Worm (Caenorhabditis elegans): ENCODE measurements around the gene cin-4.

The cin-4 gene

DNA sequence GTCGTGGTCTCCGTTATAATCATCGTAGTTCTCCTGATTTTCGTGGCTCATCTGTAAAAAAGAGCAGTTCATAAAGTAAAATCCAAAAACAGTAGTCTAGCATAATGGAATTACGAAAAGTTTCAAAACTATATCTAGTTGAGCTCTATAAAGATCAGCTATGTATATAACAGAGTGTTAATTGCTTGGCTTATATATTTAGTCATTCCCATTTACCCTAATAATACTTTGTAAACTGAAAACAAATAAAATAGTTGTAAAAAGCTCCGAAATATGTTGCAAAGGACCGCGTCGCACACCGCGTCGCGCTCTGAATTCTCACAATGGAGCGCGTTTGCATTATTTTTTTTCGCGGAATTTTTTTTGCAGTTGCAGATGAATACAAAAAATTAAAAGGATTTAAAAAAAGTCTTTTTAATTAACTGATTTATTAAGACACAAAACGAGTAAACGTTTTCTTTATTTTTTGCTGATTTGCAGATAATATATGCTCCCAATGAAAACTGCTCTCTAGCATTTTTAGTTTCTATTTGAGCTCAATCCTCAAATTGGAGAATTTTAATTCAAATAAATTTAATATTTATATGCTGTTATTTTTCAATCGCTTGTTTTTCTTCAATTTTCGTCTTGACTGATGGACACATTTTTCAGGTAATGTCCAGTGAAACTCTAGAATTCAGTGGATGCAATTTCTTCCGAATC, 12.1 kb downstream of the cin-4 start, which contains the start of the genes tcer-1 and ZK1127.5 (continued):
- TF ChIP-seq ces-1 (GFP tag; optimal IDR thresholded peaks at IDR 0.05): no peak
- TF ChIP-seq mab-9 (GFP tag; IDR thresholded peaks at IDR 0.05): no peak
- no peak for TF ChIP-seq egl-13 (tag; optimal IDR thresholded peaks at IDR 0.05)
- peak; percentile 57 for TF ChIP-seq blmp-1 (tag; optimal IDR thresholded peaks at IDR 0.05)
- no peak for TF ChIP-seq isw-1 (GFP tag; IDR thresholded peaks at IDR 0.05)
- peak; percentile 63 for TF ChIP-seq snu-23 (GFP tag; optimal IDR thresholded peaks at IDR 0.05)
- TF ChIP-seq lin-14 (GFP tag; optimal IDR thresholded peaks at IDR 0.05): peak; percentile 55
- no peak for TF ChIP-seq hpl-2 (GFP tag; optimal IDR thresholded peaks at IDR 0.05)
- TF ChIP-seq dpl-1 (GFP tag; optimal IDR thresholded peaks at IDR 0.05): peak; percentile 54 to 82 (median 59)
- peak; percentile 27 for TF ChIP-seq F16B12.6 (tag; optimal IDR thresholded peaks at IDR 0.05)
- no peak for TF ChIP-seq nhr-12 (tag; optimal IDR thresholded peaks at IDR 0.05)
- peak; percentile 60 to 83 for TF ChIP-seq lsy-2 (tag; optimal IDR thresholded peaks at IDR 0.05)

DNA sequence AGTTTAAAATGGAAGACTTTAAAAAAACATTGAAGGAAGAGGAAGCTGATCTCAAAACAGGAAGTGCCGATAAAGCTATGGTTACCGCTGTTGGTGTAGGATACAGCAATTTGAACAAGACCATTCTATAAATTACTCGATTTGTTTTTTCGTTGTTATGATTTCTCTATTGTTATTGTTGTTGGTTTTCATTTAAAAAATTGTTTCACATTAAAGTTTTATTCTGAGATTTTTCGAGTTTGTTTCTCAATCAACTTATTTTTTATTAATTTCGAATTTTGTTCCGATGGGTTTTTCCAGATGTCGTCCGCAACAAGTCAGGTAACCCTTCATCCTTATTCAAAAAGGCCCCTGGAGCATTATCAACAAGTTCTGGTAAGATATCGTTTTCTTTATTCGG, 13.7 kb downstream of the cin-4 start, which contains the start of gene ZK1127.12:
TSS of gene ZK1127.12 (plus strand) at position 301 of the 400 bp plus-strand sequence.
- TF ChIP-seq xbp-1 (tag; optimal IDR thresholded peaks at IDR 0.05) (no peak), fos-1 (tag; optimal IDR thresholded peaks at IDR 0.05) (no peak), sox-4 (tag; optimal IDR thresholded peaks at IDR 0.05) (no peak), ztf-11 (tag; optimal IDR thresholded peaks at IDR 0.05) (no peak), aha-1 (tag; optimal IDR thresholded peaks at IDR 0.05) (no peak), mab-9 (GFP tag; IDR thresholded peaks at IDR 0.05) (no peak), ztf-4 (tag; optimal IDR thresholded peaks at IDR 0.05) (no peak), fkh-10 (GFP tag; optimal IDR thresholded peaks at IDR 0.05) (no peak), nhr-90 (tag; optimal IDR thresholded peaks at IDR 0.05; ENCODE audit: poor library complexity) (no peak), lin-35 (GFP tag; optimal IDR thresholded peaks at IDR 0.05) (no peak), lin-14 (GFP tag; optimal IDR thresholded peaks at IDR 0.05) (no peak), snpc-4 (tag; optimal IDR thresholded peaks at IDR 0.05) (no peak), C16A3.4 (tag; optimal IDR thresholded peaks at IDR 0.05) (no peak), nhr-47 (tag; optimal IDR thresholded peaks at IDR 0.05) (no peak)

DNA sequence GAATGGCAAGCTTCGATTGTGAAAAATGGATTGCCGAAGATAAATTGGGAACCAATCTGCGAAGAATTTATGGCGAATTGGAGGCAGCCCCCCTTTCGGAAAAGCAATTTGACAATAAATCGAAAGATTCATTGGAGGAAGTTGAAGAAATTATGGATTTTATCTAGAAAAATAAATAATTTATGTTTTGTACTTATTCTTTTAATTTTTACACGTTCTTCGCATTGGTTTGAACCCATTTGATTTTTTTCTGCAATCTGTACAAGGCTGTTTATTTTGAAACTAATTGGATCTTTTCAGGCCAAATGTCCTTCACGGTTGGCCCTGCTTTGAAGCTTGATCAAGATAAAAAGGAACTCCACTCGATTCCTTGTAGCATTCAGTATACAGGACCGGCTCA, 14.9 kb downstream of the cin-4 start, which contains the start of gene ZK1127.13:
TSS of gene ZK1127.13 (plus strand) at position 301 of the 400 bp plus-strand sequence.
- TF ChIP-seq nhr-19 (GFP tag; conservative IDR thresholded peaks at IDR 0.05): no peak
- TF ChIP-seq grh-1 (GFP tag; IDR thresholded peaks at IDR 0.05): no peak
- TF ChIP-seq efl-1 (optimal IDR thresholded peaks at IDR 0.05): no peak
- peak in 1 of 2 experiments; percentile 67 for TF ChIP-seq efl-1 (GFP tag; optimal IDR thresholded peaks at IDR 0.05 in 1 of 2)

DNA sequence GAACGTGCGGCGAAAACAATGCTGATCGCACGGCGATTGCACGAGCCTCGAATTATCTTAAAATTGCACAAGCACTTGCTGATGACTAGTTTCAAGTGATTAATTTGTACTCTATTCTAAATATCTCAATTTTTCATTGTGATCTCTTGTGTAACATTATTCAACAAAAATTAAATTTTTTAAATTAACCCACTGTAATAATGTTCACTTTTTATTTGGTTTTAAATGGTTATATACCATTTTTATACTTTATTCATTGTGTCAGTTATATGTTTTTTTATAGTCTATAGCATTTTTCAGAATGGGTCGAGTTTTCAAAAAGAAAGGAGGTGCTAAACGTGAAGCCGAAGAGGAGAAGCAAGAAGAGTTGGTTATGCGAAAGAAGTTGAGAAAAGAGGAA, 15.6 kb downstream of the cin-4 start, which contains the start of gene ZK1127.4:
TSS of gene ZK1127.4 (plus strand) at position 301 of the 400 bp plus-strand sequence.
- no peak for TF ChIP-seq ceh-88 (GFP tag; IDR thresholded peaks at IDR 0.05)
- TF ChIP-seq nhr-20 (tag; optimal IDR thresholded peaks at IDR 0.05): no peak
- TF ChIP-seq ets-5 (GFP tag; IDR thresholded peaks at IDR 0.05): no peak
- TF ChIP-seq hlh-17 (GFP tag; optimal IDR thresholded peaks at IDR 0.05; ENCODE audit: borderline replicate concordance): no peak
- no peak for TF ChIP-seq unc-86 (tag; optimal IDR thresholded peaks at IDR 0.05)
- TF ChIP-seq Y116A8C.19 (tag; optimal IDR thresholded peaks at IDR 0.05; ENCODE audit: borderline replicate concordance): no peak
- no peak for TF ChIP-seq efl-1 (optimal IDR thresholded peaks at IDR 0.05)
- TF ChIP-seq efl-1 (GFP tag; optimal IDR thresholded peaks at IDR 0.05 in 1 of 2): no peak
- TF ChIP-seq lin-13 (GFP tag; optimal IDR thresholded peaks at IDR 0.05): no peak
- TF ChIP-seq sptf-1 (tag; optimal IDR thresholded peaks at IDR 0.05): no peak
- no peak for TF ChIP-seq pqm-1 (tag; optimal IDR thresholded peaks at IDR 0.05)
- TF ChIP-seq fkh-8 (tag; optimal IDR thresholded peaks at IDR 0.05): no peak
- TF ChIP-seq mab-9 (GFP tag; IDR thresholded peaks at IDR 0.05): no peak
- TF ChIP-seq rnt-1 (tag; optimal IDR thresholded peaks at IDR 0.05): no peak
